Worm (Caenorhabditis elegans) whole organism, L3 larva: ENCODE results near the gene Y38A10A.11.

Experiments used
- ama-1 ChIP-seq: fragments of 150-350 bp; optimal IDR thresholded peaks from 2 replicates; lab custom pipeline; 2018
- ceh-82 ChIP-seq: fragments of 150-350 bp; optimal IDR thresholded peaks from 2 replicates; lab custom pipeline; 2014; ENCODE audit warnings: missing biosample characterization, missing genetic modification characterization
- fkh-10 ChIP-seq: sonication (generic microtip); optimal IDR thresholded peaks from 2 replicates; lab custom pipeline; 2017; ENCODE audit warnings: missing biosample characterization, missing genetic modification reagents, missing genetic modification characterization
- fkh-2 ChIP-seq: fragments of 150-350 bp; optimal IDR thresholded peaks from 2 replicates; lab custom pipeline; 2014; ENCODE audit warnings: missing biosample characterization, missing genetic modification reagents, missing genetic modification characterization
- lin-39 ChIP-seq: fragments of 150-350 bp; optimal IDR thresholded peaks from 2 replicates; lab custom pipeline; 2018; ENCODE audit warnings: missing biosample characterization, missing genetic modification reagents, missing genetic modification characterization
- mml-1 ChIP-seq: fragments of 150-350 bp; sonication (generic microtip); optimal IDR thresholded peaks from 3 replicates; lab custom pipeline; 2014; ENCODE audit warnings: missing biosample characterization, missing genetic modification characterization
- nhr-77 ChIP-seq: fragments of 150-350 bp; optimal IDR thresholded peaks from 2 replicates; lab custom pipeline; 2014; ENCODE audit warnings: missing biosample characterization, missing genetic modification characterization
- unc-39 ChIP-seq: sonication (generic microtip); optimal IDR thresholded peaks from 4 replicates; lab custom pipeline; 2017; ENCODE audit warnings: missing biosample characterization, missing genetic modification characterization

DNA sequence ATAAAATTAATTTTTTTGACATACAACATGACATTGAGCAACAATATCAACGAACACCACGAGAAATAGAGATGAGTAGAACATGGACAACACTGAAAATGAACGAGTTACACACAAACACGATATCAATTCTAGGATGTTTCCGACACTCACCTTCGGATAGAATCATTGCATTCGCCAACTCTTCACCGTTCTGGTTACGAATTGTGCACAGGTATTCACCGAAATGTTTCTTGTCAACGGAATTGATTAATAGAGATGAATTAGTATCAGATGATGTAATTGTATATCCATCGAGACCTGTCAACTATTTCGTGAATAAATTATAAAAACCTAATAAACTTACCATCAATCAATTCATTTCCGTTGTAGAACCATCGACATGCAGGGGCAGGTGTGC is 18.3 kb upstream of the Y38A10A.11 start:
- TF ChIP-seq mml-1 (tag; lab: Kevin White, UChicago) (no peak), fkh-10 (GFP tag; lab: Kevin White, UChicago) (no peak), fkh-2 (tag; lab: Kevin White, UChicago) (no peak), unc-39 (tag; lab: Kevin White, UChicago) (no peak), nhr-77 (no peak), lin-39 (tag; lab: Kevin White, UChicago) (no peak), ama-1 (lab: Kevin White, UChicago) (no peak), ceh-82 (tag; lab: Kevin White, UChicago) (no peak)
